Worm (Caenorhabditis elegans) whole organism, L3 larva: ENCODE measurements around the gene C32D5.14.

Experiments used
- lin-15B ChIP-seq: fragments of 150-350 bp; optimal IDR thresholded peaks from 2 replicates; lab custom pipeline; 2014; ENCODE audit warnings: missing biosample characterization, missing genetic modification characterization
- sea-2 ChIP-seq: fragments of 150-350 bp; sonication (generic microtip); optimal IDR thresholded peaks from 4 replicates; lab custom pipeline; 2014; ENCODE audit warnings: missing biosample characterization, missing genetic modification reagents, missing genetic modification characterization

- TF ChIP-seq sea-2 (GFP tag; lab: Kevin White, UChicago): no peak
- TF ChIP-seq lin-15B: no peak
Observed at ce11 chrII:6309198-6309597, 26.1 kb upstream of the C32D5.14 start, which contains the start of gene glb-10.
